Fruit fly (Drosophila melanogaster) whole organism, embryonic: ENCODE results near the gene Nf-YA.

Experiments used
- Asciz ChIP-seq: fragments of 200-800 bp; sonication (Bioruptor generic); optimal IDR thresholded peaks from 2 replicates; lab custom pipeline; 2017; ENCODE audit warnings: missing biosample characterization, mild to moderate bottlenecking, missing genetic modification characterization, missing genetic modification reagents
- CG12769 ChIP-seq: fragments of 200-800 bp; sonication (Bioruptor generic); optimal IDR thresholded peaks from 2 replicates; lab custom pipeline; 2019; ENCODE audit warnings: missing biosample characterization, mild to moderate bottlenecking, missing genetic modification characterization, moderate library complexity
- CG15269 ChIP-seq: fragments of 200-800 bp; sonication (Bioruptor generic); optimal IDR thresholded peaks from 2 replicates; lab custom pipeline; 2018; ENCODE audit warnings: missing biosample characterization, mild to moderate bottlenecking, missing genetic modification characterization, moderate library complexity
- CG15479 ChIP-seq: fragments of 200-800 bp; sonication (Bioruptor generic); optimal IDR thresholded peaks from 3 replicates; lab custom pipeline; 2019; ENCODE audit warnings: missing biosample characterization, mild to moderate bottlenecking, missing genetic modification characterization, moderate library complexity
- CG17359 ChIP-seq: fragments of 200-800 bp; sonication (Bioruptor generic); optimal IDR thresholded peaks from 3 replicates; lab custom pipeline; 2018; ENCODE audit warnings: missing biosample characterization, mild to moderate bottlenecking, missing genetic modification characterization, moderate library complexity
- CG18262 ChIP-seq: fragments of 200-800 bp; optimal IDR thresholded peaks from 3 replicates; lab custom pipeline; 2019; ENCODE audit warnings: missing biosample characterization, mild to moderate bottlenecking, missing genetic modification characterization, moderate library complexity
- CG18599 ChIP-seq: fragments of 200-800 bp; sonication (Bioruptor generic); optimal IDR thresholded peaks from 3 replicates; lab custom pipeline; 2017; ENCODE audit warnings: missing biosample characterization, missing genetic modification characterization, mild to moderate bottlenecking, moderate library complexity, missing genetic modification reagents
- CG30403 ChIP-seq: fragments of 200-800 bp; sonication (Bioruptor generic); optimal IDR thresholded peaks from 3 replicates; lab custom pipeline; 2016; ENCODE audit warnings: missing biosample characterization, missing genetic modification characterization
- CG34376 ChIP-seq: fragments of 200-800 bp; sonication (Bioruptor generic); optimal IDR thresholded peaks from 2 replicates; lab custom pipeline; 2018; ENCODE audit warnings: missing biosample characterization, mild to moderate bottlenecking, missing genetic modification characterization
- CG4820 ChIP-seq: fragments of 200-800 bp; sonication (Bioruptor generic); optimal IDR thresholded peaks from 3 replicates; lab custom pipeline; 2016; ENCODE audit warnings: missing biosample characterization, missing genetic modification characterization
- CG6175 ChIP-seq: fragments of 200-800 bp; sonication (Bioruptor generic); IDR thresholded peaks from 3 replicates; pipeline ENCODE4 v1.3.6; 2022; ENCODE audit warnings: missing biosample characterization, missing genetic modification characterization
- CG6654 ChIP-seq: fragments of 200-800 bp; sonication (Bioruptor generic); optimal IDR thresholded peaks from 2 replicates; lab custom pipeline; 2017; ENCODE audit warnings: missing biosample characterization, mild to moderate bottlenecking, missing genetic modification characterization
- CG7987 ChIP-seq: fragments of 200-800 bp; sonication (Bioruptor generic); optimal IDR thresholded peaks from 2 replicates; lab custom pipeline; 2018; ENCODE audit warnings: missing biosample characterization, mild to moderate bottlenecking, missing genetic modification characterization, moderate library complexity
- CG8924 ChIP-seq: fragments of 200-800 bp; optimal IDR thresholded peaks from 3 replicates; lab custom pipeline; 2019; ENCODE audit warnings: missing biosample characterization, mild to moderate bottlenecking, missing genetic modification characterization, moderate library complexity
- CG9932 ChIP-seq: fragments of 200-800 bp; sonication (Bioruptor generic); IDR thresholded peaks from 2 replicates; pipeline ENCODE4 v1.3.6; 2022; ENCODE audit warnings: missing biosample characterization, missing genetic modification characterization
- Dfd ChIP-seq, 2 experiments: fragments of >200 bp; optimal IDR thresholded peaks; 2 replicates each; lab custom pipeline; 2017; ENCODE audit warnings: missing biosample characterization in 2 of 2, missing genetic modification characterization in 2 of 2
- Elba2 ChIP-seq: fragments of 200-800 bp; sonication (Bioruptor generic); optimal IDR thresholded peaks from 3 replicates; lab custom pipeline; 2016; ENCODE audit warnings: missing biosample characterization, missing genetic modification characterization
- Ets65A ChIP-seq: fragments of 200-800 bp; sonication (Bioruptor generic); peaks from one replicate; lab custom pipeline; 2016; ENCODE audit warnings: missing biosample characterization, missing genetic modification characterization
- H15 ChIP-seq: fragments of 200-800 bp; sonication (Bioruptor generic); IDR thresholded peaks from 3 replicates; pipeline ENCODE4 v1.3.6; 2022; ENCODE audit warnings: missing biosample characterization, missing genetic modification characterization
- HLHmδ ChIP-seq: fragments of 200-800 bp; sonication (Bioruptor generic); optimal IDR thresholded peaks from 2 replicates; lab custom pipeline; 2018; ENCODE audit warnings: missing biosample characterization, mild to moderate bottlenecking, missing genetic modification characterization, moderate library complexity
- Hr3 ChIP-seq: fragments of 200-800 bp; sonication (Bioruptor generic); optimal IDR thresholded peaks from 3 replicates; lab custom pipeline; 2016; ENCODE audit warnings: missing biosample characterization, missing genetic modification characterization
- Hr39 ChIP-seq: fragments of >200 bp; optimal IDR thresholded peaks from 2 replicates; lab custom pipeline; 2017
- Hr51 ChIP-seq, 2 experiments: fragments of 200-800 bp; sonication (Bioruptor generic); optimal IDR thresholded peaks; 2 replicates in 1 of 2; 3 replicates in 1 of 2; lab custom pipeline; 2016 to 2018; ENCODE audit warnings: missing biosample characterization in 2 of 2, missing genetic modification characterization in 2 of 2, mild to moderate bottlenecking in 1 of 2, moderate library complexity in 1 of 2
- MTF-1 ChIP-seq: fragments of 200-800 bp; sonication (Bioruptor generic); optimal IDR thresholded peaks from 2 replicates; lab custom pipeline; 2018; ENCODE audit warnings: missing biosample characterization, mild to moderate bottlenecking, missing genetic modification characterization, borderline replicate concordance
- NFAT ChIP-seq: fragments of 200-800 bp; sonication (Bioruptor generic); IDR thresholded peaks from 2 replicates; pipeline ENCODE4 v1.3.6; 2022; ENCODE audit warnings: missing biosample characterization, missing genetic modification characterization
- Oli ChIP-seq: fragments of 200-800 bp; sonication (Bioruptor generic); optimal IDR thresholded peaks from 2 replicates; lab custom pipeline; 2018; ENCODE audit warnings: missing biosample characterization, mild to moderate bottlenecking, missing genetic modification characterization, moderate library complexity
- Opbp ChIP-seq: fragments of 200-800 bp; sonication (Bioruptor generic); IDR thresholded peaks from 3 replicates; pipeline ENCODE4 v1.3.6; 2022; ENCODE audit warnings: missing biosample characterization, missing genetic modification characterization; ENCODE audit not compliant: partially characterized antibody
- Ptx1 ChIP-seq: fragments of 200-800 bp; sonication (Bioruptor generic); IDR thresholded peaks from 2 replicates; pipeline ENCODE4 v1.3.6; 2022; ENCODE audit warnings: missing biosample characterization, missing genetic modification characterization
- Scr ChIP-seq: fragments of 200-800 bp; sonication (Bioruptor generic); IDR thresholded peaks from 2 replicates; pipeline ENCODE4 v1.3.6; 2022; ENCODE audit warnings: missing biosample characterization, missing genetic modification characterization; ENCODE audit not compliant: partially characterized antibody
- Sox102F ChIP-seq: fragments of 200-800 bp; sonication (Bioruptor generic); optimal IDR thresholded peaks from 2 replicates; lab custom pipeline; 2018; ENCODE audit warnings: missing biosample characterization, mild to moderate bottlenecking, missing genetic modification characterization, moderate library complexity
- Xbp1 ChIP-seq: fragments of 200-800 bp; sonication (Bioruptor generic); optimal IDR thresholded peaks from 3 replicates; lab custom pipeline; 2016; ENCODE audit warnings: missing biosample characterization, mild to moderate bottlenecking, missing genetic modification characterization
- abd-A ChIP-seq: fragments of 200-800 bp; sonication (Bioruptor generic); optimal IDR thresholded peaks from 3 replicates; lab custom pipeline; 2019; ENCODE audit warnings: missing biosample characterization, mild to moderate bottlenecking, missing genetic modification characterization, moderate library complexity
- ase ChIP-seq: fragments of 200-800 bp; sonication (Bioruptor generic); IDR thresholded peaks from 3 replicates; pipeline ENCODE4 v1.3.6; 2022; ENCODE audit warnings: missing biosample characterization, missing genetic modification characterization
- bsh ChIP-seq, 2 experiments: fragments of 200-800 bp; sonication (Bioruptor generic); optimal IDR thresholded peaks; 2 replicates each; lab custom pipeline; 2017 to 2018; ENCODE audit warnings: mild to moderate bottlenecking in 2 of 2, missing biosample characterization in 2 of 2, missing genetic modification characterization in 2 of 2, moderate library complexity in 1 of 2
- cg ChIP-seq: fragments of 200-800 bp; sonication (Bioruptor generic); optimal IDR thresholded peaks from 3 replicates; lab custom pipeline; 2019; ENCODE audit warnings: missing biosample characterization, mild to moderate bottlenecking, missing genetic modification characterization, moderate library complexity
- crp ChIP-seq, 2 experiments: fragments of 200-800 bp; sonication (Bioruptor generic); optimal IDR thresholded peaks; 2 replicates in 1 of 2; 3 replicates in 1 of 2; lab custom pipeline; 2017; ENCODE audit warnings: missing biosample characterization in 2 of 2, missing genetic modification characterization in 2 of 2, mild to moderate bottlenecking in 1 of 2, moderate library complexity in 1 of 2
- ewg ChIP-seq: fragments of 200-800 bp; sonication (Bioruptor generic); optimal IDR thresholded peaks from 3 replicates; lab custom pipeline; 2017; ENCODE audit warnings: mild to moderate bottlenecking, missing biosample characterization, missing genetic modification reagents, missing genetic modification characterization
- exex ChIP-seq: fragments of 200-800 bp; sonication (Bioruptor generic); optimal IDR thresholded peaks from 4 replicates; lab custom pipeline; 2018; ENCODE audit warnings: missing biosample characterization, mild to moderate bottlenecking, missing genetic modification characterization, moderate library complexity
- fd102C ChIP-seq: fragments of 200-800 bp; sonication (Bioruptor generic); optimal IDR thresholded peaks from 2 replicates; lab custom pipeline; 2018; ENCODE audit warnings: missing biosample characterization, mild to moderate bottlenecking, missing genetic modification characterization, moderate library complexity
- gem ChIP-seq: fragments of 200-800 bp; sonication (Bioruptor generic); optimal IDR thresholded peaks from 2 replicates; lab custom pipeline; 2019; ENCODE audit warnings: missing biosample characterization, mild to moderate bottlenecking, missing genetic modification characterization, moderate library complexity
- lab ChIP-seq: fragments of 200-800 bp; sonication (Bioruptor generic); optimal IDR thresholded peaks from 3 replicates; lab custom pipeline; 2017; ENCODE audit warnings: missing biosample characterization, missing genetic modification characterization, mild to moderate bottlenecking, moderate library complexity, missing genetic modification reagents
- lbe ChIP-seq: fragments of 200-800 bp; sonication (Bioruptor generic); optimal IDR thresholded peaks from 2 replicates; lab custom pipeline; 2016; ENCODE audit warnings: missing biosample characterization, mild to moderate bottlenecking, missing genetic modification characterization
- sqz ChIP-seq: fragments of 200-800 bp; sonication (Bioruptor generic); optimal IDR thresholded peaks from 3 replicates; lab custom pipeline; 2018; ENCODE audit warnings: missing biosample characterization, mild to moderate bottlenecking, missing genetic modification characterization
- tap ChIP-seq: fragments of 200-800 bp; optimal IDR thresholded peaks from 3 replicates; lab custom pipeline; 2019; ENCODE audit warnings: missing biosample characterization, mild to moderate bottlenecking, missing genetic modification characterization, moderate library complexity
- tup ChIP-seq: fragments of 200-800 bp; sonication (Bioruptor generic); optimal IDR thresholded peaks from 2 replicates; lab custom pipeline; 2016; ENCODE audit warnings: missing biosample characterization, mild to moderate bottlenecking, missing genetic modification characterization, moderate library complexity
- unpg ChIP-seq: fragments of 200-800 bp; sonication (Bioruptor generic); optimal IDR thresholded peaks from 3 replicates; lab custom pipeline; 2018; ENCODE audit warnings: missing biosample characterization, mild to moderate bottlenecking, missing genetic modification characterization, moderate library complexity
- wdn ChIP-seq: fragments of 200-800 bp; sonication (Bioruptor generic); IDR thresholded peaks from 2 replicates; pipeline ENCODE4 v1.3.6; 2022; ENCODE audit warnings: missing biosample characterization, missing genetic modification characterization

Nf-YA gene

DNA sequence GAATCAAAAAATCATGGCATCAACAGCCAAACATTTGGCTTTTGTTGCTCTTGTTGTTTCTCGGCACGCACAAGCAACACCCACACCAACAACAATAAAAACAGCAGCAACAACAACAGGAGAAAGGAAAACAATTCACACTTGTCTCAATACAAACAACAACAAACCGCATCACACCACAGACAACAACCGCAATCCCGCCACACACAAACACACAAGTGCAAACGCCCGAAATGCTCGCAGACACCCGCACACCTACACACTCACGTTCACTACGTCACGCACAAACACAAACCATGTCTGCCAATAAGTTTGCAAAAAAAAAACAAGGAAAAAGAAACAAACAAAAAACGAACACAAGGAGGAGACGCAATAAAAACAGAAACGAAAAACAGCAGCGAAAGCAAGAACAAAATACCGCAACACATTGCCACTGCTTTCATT lies 25.7 kb upstream of the Nf-YA start (continued):
- TF ChIP-seq fd102C (GFP tag; lab: Kevin White, UChicago) (peak; percentile 62), CG9932 (no peak), NFAT (GFP tag; lab: Robert Waterston, UW) (no peak), crp (GFP tag; optimal IDR thresholded peaks at IDR 0.05; lab: Kevin White, UChicago) (no peak), exex (no peak), HLHmδ (GFP tag; lab: Kevin White, UChicago) (no peak), H15 (GFP tag; lab: Robert Waterston, UW) (no peak), CG15269 (tag; lab: Kevin White, UChicago) (no peak), Hr51 (GFP tag; optimal IDR thresholded peaks at IDR 0.05; lab: Kevin White, UChicago) (peak in 1 of 2 experiments; percentile 43), Xbp1 (GFP tag; lab: Kevin White, UChicago) (no peak), sqz (GFP tag; lab: Kevin White, UChicago) (peak; percentile 13), abd-A (tag; lab: Kevin White, UChicago) (peak; percentile 53), Dfd (GFP tag; optimal IDR thresholded peaks at IDR 0.05; lab: Kevin White, UChicago) (no peak), CG6175 (no peak), CG34376 (GFP tag; lab: Kevin White, UChicago) (no peak), Elba2 (GFP tag; lab: Kevin White, UChicago) (peak; percentile 73), CG18599 (GFP tag; lab: Kevin White, UChicago) (no peak), Scr (GFP tag; lab: Robert Waterston, UW) (no peak), CG15479 (GFP tag; lab: Kevin White, UChicago) (peak; percentile 36), cg (GFP tag; lab: Kevin White, UChicago) (peak; percentile 52), tup (GFP tag; lab: Kevin White, UChicago) (no peak)

DNA sequence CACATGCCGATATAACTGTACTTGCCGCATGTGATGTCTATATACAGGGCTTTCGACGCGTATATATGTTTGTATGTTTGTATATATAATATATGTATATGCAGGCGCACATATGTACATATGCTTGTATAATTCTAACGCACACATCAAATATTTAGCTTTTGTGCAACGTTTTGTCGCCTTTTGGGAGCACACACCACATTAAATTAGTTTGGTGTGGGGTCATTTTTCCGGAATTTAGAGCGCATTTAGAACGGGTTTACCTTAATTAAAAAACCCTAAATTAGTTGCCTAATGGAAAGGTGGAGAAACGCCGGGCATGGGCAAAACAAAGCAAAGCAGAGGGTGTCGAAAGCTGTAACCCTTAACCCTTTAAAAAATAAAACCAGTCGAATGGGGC lies 25.2 kb upstream of the Nf-YA start:
- TF ChIP-seq Ets65A (GFP tag; lab: Kevin White, UChicago) (peak; percentile 68), tup (GFP tag; lab: Kevin White, UChicago) (no peak)

DNA sequence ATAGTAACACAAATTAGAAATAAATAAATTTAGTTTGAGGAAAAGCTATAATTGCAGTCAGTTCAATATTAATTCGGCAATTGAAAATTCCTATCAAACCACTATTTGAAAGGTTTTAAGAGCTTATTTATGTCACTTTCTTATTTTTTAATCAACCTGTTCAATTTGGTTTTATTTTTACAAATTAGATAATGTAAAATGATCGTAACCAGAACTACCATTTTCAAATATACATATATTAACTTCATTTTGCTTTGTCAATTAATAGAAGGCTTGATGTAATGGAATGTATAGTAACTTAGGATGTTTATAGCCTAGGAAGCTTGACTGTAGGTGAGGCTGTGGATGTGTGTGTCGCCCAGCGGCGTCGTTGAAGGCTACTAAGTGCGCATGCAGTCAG lies 24.5 kb upstream of the Nf-YA start:
- TF ChIP-seq CG8924 (tag; lab: Kevin White, UChicago) (peak; percentile 41), CG6654 (GFP tag; lab: Kevin White, UChicago) (no peak), lbe (no peak), ase (no peak), gem (tag; lab: Kevin White, UChicago) (peak; percentile 64), CG18262 (tag; lab: Kevin White, UChicago) (peak; percentile 28), Ptx1 (GFP tag; lab: Robert Waterston, UW) (0 out of 2 replicates have a peak, but pooled peaks have one; percentile 23), Opbp (GFP tag; lab: Robert Waterston, UW) (no peak), CG30403 (GFP tag; lab: Kevin White, UChicago) (peak; percentile 45), MTF-1 (GFP tag; lab: Kevin White, UChicago) (no peak), bsh (GFP tag; optimal IDR thresholded peaks at IDR 0.05; lab: Kevin White, UChicago) (peak in 1 of 2 experiments; percentile 29), Asciz (GFP tag; lab: Kevin White, UChicago) (peak; percentile 7), Oli (tag; lab: Kevin White, UChicago) (peak; percentile 48), CG7987 (GFP tag; lab: Kevin White, UChicago) (no peak), CG12769 (no peak), CG17359 (tag; lab: Kevin White, UChicago) (peak; percentile 4), tap (tag; lab: Kevin White, UChicago) (no peak), unpg (GFP tag; lab: Kevin White, UChicago) (peak; percentile 27), Hr3 (GFP tag; lab: Kevin White, UChicago) (no peak), lab (GFP tag; lab: Kevin White, UChicago) (peak; percentile 52), Xbp1 (GFP tag; lab: Kevin White, UChicago) (peak; percentile 11), CG4820 (GFP tag; lab: Kevin White, UChicago) (no peak), Sox102F (GFP tag; lab: Kevin White, UChicago) (peak; percentile 38), Hr39 (lab: Kevin White, UChicago) (no peak), wdn (GFP tag; lab: Robert Waterston, UW) (no peak), ewg (GFP tag; lab: Kevin White, UChicago) (no peak)
